Worm (Caenorhabditis elegans) whole organism, L3 larva: ENCODE data around the gene C01F1.5.
A peak's percentile ranks its signal among the peaks of the same experiment; 100 is the strongest.

Experiments
- R02D3.7 ChIP-seq: fragments of 150-350 bp; optimal IDR thresholded peaks from 2 replicates; lab custom pipeline; 2014; ENCODE audit warnings: missing biosample characterization, missing genetic modification characterization
- ZK546.5 ChIP-seq: sonication (generic microtip); optimal IDR thresholded peaks from 2 replicates; lab custom pipeline; 2017; ENCODE audit warnings: missing biosample characterization, missing genetic modification characterization
- ama-1 ChIP-seq: fragments of 150-350 bp; optimal IDR thresholded peaks from 2 replicates; lab custom pipeline; 2018
- ceh-16 ChIP-seq: sonication (generic microtip); optimal IDR thresholded peaks from 2 replicates; lab custom pipeline; 2017; ENCODE audit warnings: missing biosample characterization, missing genetic modification characterization
- ceh-9 ChIP-seq: sonication (generic microtip); optimal IDR thresholded peaks from 2 replicates; lab custom pipeline; 2018; ENCODE audit warnings: missing biosample characterization, missing genetic modification characterization
- daf-12 ChIP-seq: fragments of 150-350 bp; optimal IDR thresholded peaks from 2 replicates; lab custom pipeline; 2014; ENCODE audit warnings: missing biosample characterization, missing genetic modification reagents, missing genetic modification characterization
- egl-27 ChIP-seq: sonication (generic microtip); optimal IDR thresholded peaks from 4 replicates; lab custom pipeline; 2017; ENCODE audit warnings: missing biosample characterization, missing genetic modification reagents, missing genetic modification characterization
- elt-1 ChIP-seq: fragments of 150-350 bp; optimal IDR thresholded peaks from 2 replicates; lab custom pipeline; 2014; ENCODE audit warnings: missing biosample characterization, missing genetic modification characterization
- elt-2 ChIP-seq: sonication (generic microtip); optimal IDR thresholded peaks from 2 replicates; lab custom pipeline; 2016; ENCODE audit warnings: missing genetic modification reagents, mild to moderate bottlenecking, missing genetic modification characterization, missing compliant biosample characterization
- elt-3 ChIP-seq, 3 experiments: fragments of 150-350 bp in 1 of 3; sonication (generic microtip) in 2 of 3; optimal IDR thresholded peaks; 2 replicates in 2 of 3; 4 replicates in 1 of 3; lab custom pipeline; 2014 to 2017; ENCODE audit warnings: missing biosample characterization in 3 of 3, missing genetic modification characterization in 3 of 3
- fkh-10 ChIP-seq: sonication (generic microtip); optimal IDR thresholded peaks from 2 replicates; lab custom pipeline; 2017; ENCODE audit warnings: missing biosample characterization, missing genetic modification reagents, missing genetic modification characterization
- fkh-2 ChIP-seq: fragments of 150-350 bp; optimal IDR thresholded peaks from 2 replicates; lab custom pipeline; 2014; ENCODE audit warnings: missing biosample characterization, missing genetic modification reagents, missing genetic modification characterization
- fos-1 ChIP-seq: fragments of 150-350 bp; optimal IDR thresholded peaks from 2 replicates; lab custom pipeline; 2014; ENCODE audit warnings: missing biosample characterization, missing genetic modification characterization
- lin-15B ChIP-seq: fragments of 150-350 bp; optimal IDR thresholded peaks from 2 replicates; lab custom pipeline; 2014; ENCODE audit warnings: missing biosample characterization, missing genetic modification characterization
- lin-39 ChIP-seq: fragments of 150-350 bp; optimal IDR thresholded peaks from 2 replicates; lab custom pipeline; 2018; ENCODE audit warnings: missing biosample characterization, missing genetic modification reagents, missing genetic modification characterization
- mdl-1 ChIP-seq: fragments of 150-350 bp; optimal IDR thresholded peaks from 2 replicates; lab custom pipeline; 2014; ENCODE audit warnings: missing biosample characterization, missing genetic modification characterization
- nfya-1 ChIP-seq: sonication (generic microtip); optimal IDR thresholded peaks from 2 replicates; lab custom pipeline; 2017; ENCODE audit warnings: missing genetic modification characterization, mild to moderate bottlenecking, missing compliant biosample characterization, antibody characterized with exemption, moderate library complexity; ENCODE audit not compliant: insufficient read depth
- nhr-11 ChIP-seq: fragments of 150-350 bp; optimal IDR thresholded peaks from 2 replicates; lab custom pipeline; 2014; ENCODE audit warnings: missing biosample characterization, missing genetic modification characterization
- nhr-23 ChIP-seq: fragments of 150-350 bp; optimal IDR thresholded peaks from 2 replicates; lab custom pipeline; 2014; ENCODE audit warnings: missing biosample characterization, missing genetic modification reagents, missing genetic modification characterization
- nhr-237 ChIP-seq: fragments of 150-350 bp; optimal IDR thresholded peaks from 2 replicates; lab custom pipeline; 2014; ENCODE audit warnings: missing biosample characterization, missing genetic modification characterization
- nhr-25 ChIP-seq: sonication (generic microtip); optimal IDR thresholded peaks from 2 replicates; lab custom pipeline; 2017; ENCODE audit warnings: missing biosample characterization, missing genetic modification characterization
- nhr-43 ChIP-seq: sonication (generic microtip); optimal IDR thresholded peaks from 2 replicates; lab custom pipeline; 2016; ENCODE audit warnings: mild to moderate bottlenecking, missing genetic modification characterization, missing compliant biosample characterization; ENCODE audit not compliant: poor library complexity, severe bottlenecking
- nhr-76 ChIP-seq: fragments of 150-350 bp; sonication (generic microtip); optimal IDR thresholded peaks from 5 replicates; lab custom pipeline; 2014; ENCODE audit warnings: missing biosample characterization, missing genetic modification characterization
- nhr-77 ChIP-seq: fragments of 150-350 bp; optimal IDR thresholded peaks from 2 replicates; lab custom pipeline; 2014; ENCODE audit warnings: missing biosample characterization, missing genetic modification characterization
- pha-4 ChIP-seq: fragments of 150-350 bp; optimal IDR thresholded peaks from 2 replicates; lab custom pipeline; 2014; ENCODE audit warnings: missing biosample characterization, missing genetic modification reagents, missing genetic modification characterization
- pqm-1 ChIP-seq: fragments of 150-350 bp; optimal IDR thresholded peaks from 2 replicates; lab custom pipeline; 2017; ENCODE audit warnings: missing biosample characterization, missing genetic modification characterization, inconsistent platforms
- skn-1 ChIP-seq: fragments of 150-350 bp; optimal IDR thresholded peaks from 2 replicates; lab custom pipeline; 2014; ENCODE audit warnings: missing biosample characterization, missing genetic modification characterization
- snpc-4 ChIP-seq: fragments of 150-350 bp; optimal IDR thresholded peaks from 2 replicates; lab custom pipeline; 2014; ENCODE audit warnings: missing biosample characterization, missing genetic modification characterization
- tbx-2 ChIP-seq: sonication (generic microtip); optimal IDR thresholded peaks from 2 replicates; lab custom pipeline; 2016; ENCODE audit warnings: mild to moderate bottlenecking, missing genetic modification characterization, missing compliant biosample characterization
- unc-39 ChIP-seq: sonication (generic microtip); optimal IDR thresholded peaks from 4 replicates; lab custom pipeline; 2017; ENCODE audit warnings: missing biosample characterization, missing genetic modification characterization
- unc-62 ChIP-seq: fragments of 150-350 bp; sonication (generic microtip); optimal IDR thresholded peaks from 4 replicates; lab custom pipeline; 2014; ENCODE audit warnings: missing biosample characterization, missing genetic modification reagents, missing genetic modification characterization

The C01F1.5 gene

ce11 chrII:4297259-4297658, 15.6 kb upstream of the C01F1.5 start:
- TF ChIP-seq ceh-9 (tag; lab: Kevin White, UChicago): no peak
- TF ChIP-seq elt-2: peak; percentile 53

ce11 chrII:4294801-4295200, 13.2 kb upstream of the C01F1.5 start, which contains the start of gene rml-4:
Gene rml-4, plus strand, starts transcription at chrII:4295101.
- TF ChIP-seq lin-39 (tag; lab: Kevin White, UChicago) (no peak), unc-39 (tag; lab: Kevin White, UChicago) (no peak), elt-3 (tag; optimal IDR thresholded peaks at IDR 0.05; lab: Kevin White, UChicago) (no peak), R02D3.7 (tag; lab: Kevin White, UChicago) (no peak), unc-62 (GFP tag; lab: Kevin White, UChicago) (no peak), nhr-43 (tag; lab: Kevin White, UChicago) (no peak), elt-1 (no peak), nhr-23 (tag; lab: Kevin White, UChicago) (no peak), mdl-1 (tag; lab: Kevin White, UChicago) (no peak), nhr-11 (tag; lab: Kevin White, UChicago) (no peak), nhr-25 (no peak), elt-2 (no peak), nhr-76 (tag; lab: Kevin White, UChicago) (no peak), ZK546.5 (tag; lab: Kevin White, UChicago) (no peak)

- TF ChIP-seq unc-39 (tag; lab: Kevin White, UChicago) (no peak), daf-12 (tag; lab: Kevin White, UChicago) (no peak), ZK546.5 (tag; lab: Kevin White, UChicago) (no peak), elt-1 (peak; percentile 84), R02D3.7 (tag; lab: Kevin White, UChicago) (no peak), pha-4 (tag; lab: Kevin White, UChicago) (no peak), fos-1 (tag; lab: Kevin White, UChicago) (no peak), nhr-237 (no peak), nhr-23 (tag; lab: Kevin White, UChicago) (peak; percentile 70)
These were observed 12.5 kb upstream of the C01F1.5 start for ce11 chrII:4294189-4294588.

- TF ChIP-seq pha-4 (tag; lab: Kevin White, UChicago) (peak; percentile 36), ceh-16 (tag; lab: Kevin White, UChicago) (no peak)
- TF ChIP-seq, all 47 proteins: peak for 1
These were observed 11.4 kb upstream of the C01F1.5 start for ce11 chrII:4293027-4293522.

- TF ChIP-seq fos-1 (tag; lab: Kevin White, UChicago): no peak
- TF ChIP-seq fkh-10 (GFP tag; lab: Kevin White, UChicago): peak; percentile 37
These were observed 10.2 kb upstream of the C01F1.5 start for ce11 chrII:4291799-4292198.

- TF ChIP-seq elt-2 (peak; percentile 48), pqm-1 (tag; lab: Kevin White, UChicago) (peak; percentile 43), elt-1 (peak; percentile 24), skn-1 (no peak)
These were observed 6.9 kb upstream of the C01F1.5 start for ce11 chrII:4288572-4288971.

ce11 chrII:4288111-4288510, 6.5 kb upstream of the C01F1.5 start, which contains the start of gene C01F1.6:
Gene C01F1.6, minus strand, starts transcription at chrII:4288211.
- TF ChIP-seq lin-15B (no peak), nhr-11 (tag; lab: Kevin White, UChicago) (no peak), tbx-2 (tag; lab: Kevin White, UChicago) (no peak), fkh-2 (tag; lab: Kevin White, UChicago) (no peak), elt-3 (tag; optimal IDR thresholded peaks at IDR 0.05; lab: Kevin White, UChicago) (no peak), nhr-77 (no peak), fos-1 (tag; lab: Kevin White, UChicago) (no peak), lin-39 (tag; lab: Kevin White, UChicago) (no peak), mdl-1 (tag; lab: Kevin White, UChicago) (no peak)

ce11 chrII:4286921-4287320, 5.3 kb upstream of the C01F1.5 start:
- TF ChIP-seq elt-2: no peak
- TF ChIP-seq nfya-1 (tag; lab: Kevin White, UChicago): peak; percentile 89
- no peak for TF ChIP-seq snpc-4
- no peak for TF ChIP-seq nhr-77
- no peak for TF ChIP-seq ama-1 (lab: Kevin White, UChicago)
- TF ChIP-seq egl-27 (tag; lab: Kevin White, UChicago): no peak
